Fruit fly (Drosophila melanogaster) whole organism, prepupa: Measurements from ENCODE around the gene E5.
A peak's percentile ranks its signal among the peaks of the same experiment; 100 is the strongest.

ENCODE experiments used
- CG10631 ChIP-seq: fragments of 200-800 bp; sonication (Bioruptor generic); optimal IDR thresholded peaks from 2 replicates; lab custom pipeline; 2016; ENCODE audit warnings: missing biosample characterization, missing genetic modification characterization
- CG11294 ChIP-seq: fragments of 200-800 bp; sonication (Bioruptor generic); IDR thresholded peaks from 2 replicates; pipeline ENCODE4 v1.3.6; 2022; ENCODE audit warnings: missing biosample characterization, missing genetic modification characterization
- CG11762 ChIP-seq: fragments of 200-800 bp; sonication (Bioruptor generic); optimal IDR thresholded peaks from 3 replicates; lab custom pipeline; 2016; ENCODE audit warnings: missing biosample characterization, missing genetic modification characterization; ENCODE audit not compliant: insufficient read depth
- CG11902 ChIP-seq: fragments of 200-800 bp; sonication (Bioruptor generic); optimal IDR thresholded peaks from 3 replicates; lab custom pipeline; 2016; ENCODE audit warnings: missing biosample characterization, missing genetic modification characterization
- CG3032 ChIP-seq: fragments of 200-800 bp; optimal IDR thresholded peaks from 2 replicates; lab custom pipeline; 2019; ENCODE audit warnings: missing biosample characterization, mild to moderate bottlenecking, missing genetic modification characterization, moderate library complexity
- CG31627 ChIP-seq: fragments of 200-800 bp; sonication (Bioruptor generic); optimal IDR thresholded peaks from 3 replicates; lab custom pipeline; 2016; ENCODE audit warnings: missing biosample characterization, missing genetic modification characterization
- CG32006 ChIP-seq: fragments of 200-800 bp; sonication (Bioruptor generic); optimal IDR thresholded peaks from 3 replicates; lab custom pipeline; 2017; ENCODE audit warnings: missing biosample characterization, mild to moderate bottlenecking, missing genetic modification characterization
- CG34406 ChIP-seq: fragments of 200-800 bp; sonication (Bioruptor generic); optimal IDR thresholded peaks from 3 replicates; lab custom pipeline; 2016; ENCODE audit warnings: missing biosample characterization, missing genetic modification characterization
- CG3919 ChIP-seq: fragments of 200-800 bp; sonication (Bioruptor generic); optimal IDR thresholded peaks from 3 replicates; lab custom pipeline; 2016; ENCODE audit warnings: missing biosample characterization, missing genetic modification characterization
- CG4318 ChIP-seq: fragments of 200-800 bp; sonication (Bioruptor generic); optimal IDR thresholded peaks from 3 replicates; lab custom pipeline; 2017; ENCODE audit warnings: missing biosample characterization, mild to moderate bottlenecking, missing genetic modification characterization
- CG6163 ChIP-seq: fragments of 200-800 bp; sonication (Bioruptor generic); IDR thresholded peaks from 3 replicates; pipeline ENCODE4 v1.3.6; 2022; ENCODE audit warnings: missing biosample characterization, missing genetic modification characterization
- CG6276 ChIP-seq: fragments of 200-800 bp; sonication (Bioruptor generic); optimal IDR thresholded peaks from 2 replicates; lab custom pipeline; 2017; ENCODE audit warnings: missing biosample characterization, mild to moderate bottlenecking, missing genetic modification characterization
- CG6792 ChIP-seq: fragments of 200-800 bp; sonication (Bioruptor generic); optimal IDR thresholded peaks from 3 replicates; lab custom pipeline; 2016; ENCODE audit warnings: missing biosample characterization, missing genetic modification characterization
- CG6808 ChIP-seq: fragments of 200-800 bp; sonication (Bioruptor generic); optimal IDR thresholded peaks from 3 replicates; lab custom pipeline; 2017; ENCODE audit warnings: missing biosample characterization, missing genetic modification characterization, mild to moderate bottlenecking, moderate library complexity, missing genetic modification reagents
- CG7368 ChIP-seq: fragments of 200-800 bp; sonication (Bioruptor generic); optimal IDR thresholded peaks from 3 replicates; lab custom pipeline; 2016; ENCODE audit warnings: missing biosample characterization, missing genetic modification characterization
- CG8319 ChIP-seq: fragments of 200-800 bp; sonication (Bioruptor generic); optimal IDR thresholded peaks from 3 replicates; lab custom pipeline; 2016; ENCODE audit warnings: missing biosample characterization, missing genetic modification characterization
- Eip78C ChIP-seq: fragments of 200-800 bp; sonication (Bioruptor generic); peaks from one replicate; lab custom pipeline; 2016; ENCODE audit warnings: missing biosample characterization, missing genetic modification characterization
- Eip93F ChIP-seq: fragments of 200-800 bp; sonication (Bioruptor generic); optimal IDR thresholded peaks from 2 replicates; lab custom pipeline; 2016; ENCODE audit warnings: missing biosample characterization, mild to moderate bottlenecking, missing genetic modification characterization
- Gug ChIP-seq: fragments of 200-800 bp; sonication (Bioruptor generic); IDR thresholded peaks from 2 replicates; pipeline ENCODE4 v1.3.6; 2022; ENCODE audit warnings: missing biosample characterization, missing genetic modification characterization
- Hr38 ChIP-seq: sonication (Bioruptor generic); optimal IDR thresholded peaks from 2 replicates; lab custom pipeline; 2016; ENCODE audit warnings: missing biosample characterization, missing genetic modification characterization
- Hr39 ChIP-seq: fragments of 200-800 bp; sonication (Bioruptor generic); optimal IDR thresholded peaks from 2 replicates; lab custom pipeline; 2016; ENCODE audit warnings: missing biosample characterization, missing genetic modification characterization
- Hr4 ChIP-seq: fragments of 200-800 bp; sonication (Bioruptor generic); optimal IDR thresholded peaks from 3 replicates; lab custom pipeline; 2016; ENCODE audit warnings: missing biosample characterization, missing genetic modification characterization
- OdsH ChIP-seq: fragments of 200-800 bp; sonication (Bioruptor generic); optimal IDR thresholded peaks from 3 replicates; lab custom pipeline; 2016; ENCODE audit warnings: missing biosample characterization, missing genetic modification characterization
- Sox102F ChIP-seq: fragments of 200-800 bp; sonication (Bioruptor generic); optimal IDR thresholded peaks from 2 replicates; lab custom pipeline; 2016; ENCODE audit warnings: missing biosample characterization, mild to moderate bottlenecking, missing genetic modification characterization
- Sox15 ChIP-seq: fragments of 200-800 bp; sonication (Bioruptor generic); optimal IDR thresholded peaks from 3 replicates; lab custom pipeline; 2016; ENCODE audit warnings: missing biosample characterization, missing genetic modification characterization
- achi ChIP-seq: fragments of 200-800 bp; sonication (Bioruptor generic); optimal IDR thresholded peaks from 3 replicates; lab custom pipeline; 2016; ENCODE audit warnings: missing biosample characterization, missing genetic modification characterization
- acj6 ChIP-seq: fragments of 200-800 bp; sonication (Bioruptor generic); optimal IDR thresholded peaks from 3 replicates; lab custom pipeline; 2016; ENCODE audit warnings: missing biosample characterization, missing genetic modification characterization
- dac ChIP-seq: fragments of 200-800 bp; sonication (Bioruptor generic); optimal IDR thresholded peaks from 2 replicates; lab custom pipeline; 2017; ENCODE audit warnings: missing biosample characterization, mild to moderate bottlenecking, missing genetic modification characterization
- eg ChIP-seq: fragments of 200-800 bp; sonication (Bioruptor generic); IDR thresholded peaks from 3 replicates; pipeline ENCODE4 v1.3.6; 2022; ENCODE audit warnings: missing biosample characterization, missing genetic modification characterization
- esn ChIP-seq: fragments of 200-800 bp; sonication (Bioruptor generic); optimal IDR thresholded peaks from 2 replicates; lab custom pipeline; 2016; ENCODE audit warnings: missing biosample characterization, mild to moderate bottlenecking, missing genetic modification characterization, moderate library complexity
- fd59A ChIP-seq: fragments of 200-800 bp; sonication (Bioruptor generic); optimal IDR thresholded peaks from 2 replicates; lab custom pipeline; 2017; ENCODE audit warnings: missing biosample characterization, mild to moderate bottlenecking, missing genetic modification characterization, missing genetic modification reagents
- fkh ChIP-seq: fragments of 200-800 bp; sonication (Bioruptor generic); optimal IDR thresholded peaks from 3 replicates; lab custom pipeline; 2017; ENCODE audit warnings: missing biosample characterization, mild to moderate bottlenecking, missing genetic modification characterization, moderate library complexity
- lz ChIP-seq: fragments of 200-800 bp; sonication (Bioruptor generic); optimal IDR thresholded peaks from 3 replicates; lab custom pipeline; 2016; ENCODE audit warnings: missing biosample characterization, missing genetic modification characterization
- net ChIP-seq: fragments of 200-800 bp; sonication (Bioruptor generic); optimal IDR thresholded peaks from 3 replicates; lab custom pipeline; 2016; ENCODE audit warnings: missing biosample characterization, missing genetic modification characterization
- pdm3 ChIP-seq: fragments of 200-800 bp; sonication (Bioruptor generic); optimal IDR thresholded peaks from 3 replicates; lab custom pipeline; 2016; ENCODE audit warnings: missing biosample characterization, missing genetic modification characterization
- ss ChIP-seq, 2 experiments: fragments of 200-800 bp; sonication (Bioruptor generic); optimal IDR thresholded peaks; 2 replicates in 1 of 2; 3 replicates in 1 of 2; lab custom pipeline; 2017 to 2018; ENCODE audit warnings: mild to moderate bottlenecking in 2 of 2, missing biosample characterization in 2 of 2, missing genetic modification characterization in 2 of 2, moderate library complexity in 1 of 2
- svp ChIP-seq: fragments of 200-800 bp; sonication (Bioruptor generic); peaks from one replicate; lab custom pipeline; 2016; ENCODE audit warnings: missing biosample characterization, missing genetic modification characterization
- topi ChIP-seq: fragments of 200-800 bp; sonication (Bioruptor generic); optimal IDR thresholded peaks from 3 replicates; lab custom pipeline; 2016; ENCODE audit warnings: missing biosample characterization, missing genetic modification characterization
- vri ChIP-seq: fragments of 200-800 bp; sonication (Bioruptor generic); optimal IDR thresholded peaks from 3 replicates; lab custom pipeline; 2016; ENCODE audit warnings: missing biosample characterization, mild to moderate bottlenecking, missing genetic modification characterization

E5 gene

DNA sequence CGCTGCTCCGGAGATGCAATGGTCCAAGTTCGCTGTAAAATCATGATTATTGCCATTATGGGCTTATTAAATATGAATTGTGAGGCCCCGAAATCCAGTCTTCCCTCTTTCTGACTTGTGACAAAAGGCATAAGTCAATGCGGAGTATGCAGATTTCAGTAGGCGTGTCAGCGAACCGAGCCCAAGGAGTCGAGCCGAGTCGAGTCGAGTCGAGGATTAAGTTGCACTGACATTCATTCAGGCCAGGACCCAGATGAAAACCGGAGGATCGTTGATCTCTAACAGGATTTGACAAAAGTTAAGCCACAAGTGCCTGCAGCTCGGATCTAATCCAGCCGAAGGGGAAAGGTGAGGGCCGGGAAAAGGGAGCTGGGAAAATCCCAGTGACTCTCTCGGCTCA, 36.6 kb upstream of the E5 start:
- peak; percentile 40 for TF ChIP-seq svp (GFP tag; lab: Kevin White, UChicago)
- TF ChIP-seq fd59A (GFP tag; lab: Kevin White, UChicago): no peak
- TF ChIP-seq, all 60 proteins: peak for 1

- no peak for TF ChIP-seq CG7368 (GFP tag; lab: Kevin White, UChicago)
- TF ChIP-seq CG4318 (GFP tag; lab: Kevin White, UChicago): no peak
- TF ChIP-seq CG6808 (GFP tag; lab: Kevin White, UChicago): no peak
- no peak for TF ChIP-seq Hr38 (GFP tag; lab: Kevin White, UChicago)
- no peak for TF ChIP-seq vri (GFP tag; lab: Kevin White, UChicago)
- TF ChIP-seq CG34406 (GFP tag; lab: Kevin White, UChicago): no peak
- no peak for TF ChIP-seq pdm3
- TF ChIP-seq topi (GFP tag; lab: Kevin White, UChicago): no peak
- no peak for TF ChIP-seq CG32006 (GFP tag; lab: Kevin White, UChicago)
- no peak for TF ChIP-seq achi (GFP tag; lab: Kevin White, UChicago)
- TF ChIP-seq Eip93F (GFP tag; lab: Kevin White, UChicago): no peak
These were observed 35.2 kb upstream of the E5 start for dm6 chr3R:13909899-13910298.

dm6 chr3R:13909065-13909464, 34.3 kb upstream of the E5 start:
- TF ChIP-seq vri (GFP tag; lab: Kevin White, UChicago) (no peak), CG11762 (GFP tag; lab: Kevin White, UChicago) (no peak), CG6276 (no peak), CG11902 (GFP tag; lab: Kevin White, UChicago) (no peak), dac (GFP tag; lab: Kevin White, UChicago) (no peak)

DNA sequence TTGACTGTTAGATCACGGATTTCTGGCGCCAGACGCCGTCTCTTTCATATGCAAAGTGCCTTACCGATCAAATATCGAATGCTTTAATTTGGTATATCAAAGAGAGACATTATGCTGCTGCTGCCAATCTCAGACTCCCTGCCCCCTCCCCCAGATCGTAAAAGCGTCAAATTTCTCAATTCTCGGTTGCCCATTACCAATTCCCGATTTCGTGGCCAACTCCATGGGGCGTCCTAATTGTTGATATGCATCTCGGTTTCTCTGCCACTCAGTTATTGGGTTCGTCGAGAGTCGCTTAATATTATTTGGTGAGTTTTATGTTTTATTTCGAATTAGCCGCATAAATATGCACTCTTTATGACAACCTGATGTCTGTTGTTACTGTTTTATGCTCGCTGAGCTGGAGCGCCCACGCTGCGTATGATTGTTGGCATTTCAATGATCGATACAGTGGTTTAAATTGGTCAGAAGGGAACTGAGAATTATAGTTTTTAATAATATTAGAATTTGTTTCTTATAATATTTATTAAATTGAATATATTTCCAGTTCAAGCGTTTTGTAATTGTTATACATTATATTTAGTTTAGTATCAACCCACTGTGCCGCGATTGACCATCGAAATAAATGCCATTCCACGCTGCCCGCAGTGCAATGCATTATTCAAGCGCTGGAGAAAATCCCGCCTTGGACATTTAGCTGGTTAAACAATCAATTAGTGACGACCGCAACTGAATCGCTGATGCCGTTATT, 32.8 kb upstream of the E5 start:
- TF ChIP-seq CG31627 (GFP tag; lab: Kevin White, UChicago) (no peak), CG11762 (GFP tag; lab: Kevin White, UChicago) (no peak), Hr4 (no peak), svp (GFP tag; lab: Kevin White, UChicago) (peak; percentile 57), Sox102F (GFP tag; lab: Kevin White, UChicago) (no peak), CG32006 (GFP tag; lab: Kevin White, UChicago) (peak; percentile 4), net (GFP tag; lab: Kevin White, UChicago) (peak; percentile 1), acj6 (no peak), CG10631 (peak; percentile 21), esn (GFP tag; lab: Kevin White, UChicago) (peak; percentile 17), CG3032 (no peak), Eip78C (peak; percentile 53), CG6792 (GFP tag; lab: Kevin White, UChicago) (peak; percentile 2), OdsH (GFP tag; lab: Kevin White, UChicago) (no peak), dac (GFP tag; lab: Kevin White, UChicago) (no peak), CG6276 (no peak), eg (GFP tag; lab: Robert Waterston, UW) (no peak)
- TF ChIP-seq, all 60 proteins: peak for 7

dm6 chr3R:13906759-13907158, 32.0 kb upstream of the E5 start:
- TF ChIP-seq CG11902 (GFP tag; lab: Kevin White, UChicago) (no peak), Eip93F (GFP tag; lab: Kevin White, UChicago) (no peak), dac (GFP tag; lab: Kevin White, UChicago) (no peak)

dm6 chr3R:13901543-13901945, 26.8 kb upstream of the E5 start, which contains the start of gene ems:
Gene ems (plus strand): TSS chr3R:13901853.
- TF ChIP-seq lz (GFP tag; lab: Kevin White, UChicago) (no peak), Sox102F (GFP tag; lab: Kevin White, UChicago) (peak; percentile 13), CG11902 (GFP tag; lab: Kevin White, UChicago) (no peak), svp (GFP tag; lab: Kevin White, UChicago) (no peak), Hr39 (GFP tag; lab: Kevin White, UChicago) (no peak), CG6808 (GFP tag; lab: Kevin White, UChicago) (no peak), ss (GFP tag; optimal IDR thresholded peaks at IDR 0.05; lab: Kevin White, UChicago) (peak; percentile 1 to 38), CG8319 (GFP tag; lab: Kevin White, UChicago) (no peak), CG34406 (GFP tag; lab: Kevin White, UChicago) (no peak), Sox15 (GFP tag; lab: Kevin White, UChicago) (no peak), fkh (peak; percentile 46), Eip93F (GFP tag; lab: Kevin White, UChicago) (no peak), CG11762 (GFP tag; lab: Kevin White, UChicago) (no peak), CG11294 (GFP tag; lab: Robert Waterston, UW) (no peak), Gug (GFP tag; lab: Robert Waterston, UW) (no peak), Eip78C (peak; percentile 62), CG6163 (GFP tag; lab: Robert Waterston, UW) (peak; percentile 56; the same call in 2 of the 3 replicates), CG3919 (peak; percentile 29), Hr38 (GFP tag; lab: Kevin White, UChicago) (no peak)
